Worm (Caenorhabditis elegans) whole organism, L4/young adult: ENCODE results near the gene tex-2.
"Not testable (repeated sequence)": the region's sequence is repeated elsewhere in the genome, so short reads cannot be mapped to it uniquely, and the experiment has no call there.

Source experiments
- W03F9.2 ChIP-seq: fragments of 150-350 bp; optimal IDR thresholded peaks from 2 replicates; lab custom pipeline; 2014; ENCODE audit warnings: missing biosample characterization, missing genetic modification characterization
- dao-5 ChIP-seq: sonication (generic microtip); optimal IDR thresholded peaks from 2 replicates; lab custom pipeline; 2016; ENCODE audit warnings: missing genotype, missing genetic modification characterization, moderate library complexity, missing compliant biosample characterization
- him-1 ChIP-seq: sonication (generic microtip); optimal IDR thresholded peaks from 2 replicates; lab custom pipeline; 2016; ENCODE audit warnings: missing genotype, missing genetic modification reagents, missing genetic modification characterization, missing compliant biosample characterization

The tex-2 gene

ce11 chrII:5899080-5899479, 25.7 kb upstream of the tex-2 start:
- no peak for TF ChIP-seq W03F9.2 (tag; lab: Kevin White, UChicago)
- TF ChIP-seq him-1 (tag; lab: Kevin White, UChicago), result no peak
- TF ChIP-seq dao-5 (tag; lab: Kevin White, UChicago), result no peak

DNA sequence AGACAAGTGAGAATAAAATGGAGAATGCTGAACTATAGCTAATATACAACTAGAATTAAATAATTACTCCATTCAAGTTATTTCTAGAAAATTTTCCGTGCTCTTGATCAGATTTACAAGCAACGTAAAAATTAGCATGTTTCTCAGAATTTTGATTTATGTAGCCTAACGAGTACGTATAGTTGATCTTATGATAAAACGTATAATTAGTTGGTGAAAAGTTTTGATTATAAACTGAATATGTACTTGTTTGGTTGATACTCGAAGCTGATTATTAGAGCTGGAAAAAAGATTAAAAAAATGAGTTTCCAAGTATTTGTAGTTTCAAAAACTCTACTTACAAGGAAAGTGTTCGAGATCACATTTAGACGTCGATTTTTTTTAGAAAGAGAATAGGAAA, 23.1 kb upstream of the tex-2 start:
- no peak for TF ChIP-seq W03F9.2 (tag; lab: Kevin White, UChicago)
- no peak for TF ChIP-seq dao-5 (tag; lab: Kevin White, UChicago)
- no peak for TF ChIP-seq him-1 (tag; lab: Kevin White, UChicago)

ce11 chrII:5895870-5896269, 22.5 kb upstream of the tex-2 start, which contains the start of gene F59G1.4:
Gene F59G1.4, plus strand, starts transcription at chrII:5896170.
- TF ChIP-seq him-1 (tag; lab: Kevin White, UChicago), result no peak
- no peak for TF ChIP-seq W03F9.2 (tag; lab: Kevin White, UChicago)
- no peak for TF ChIP-seq dao-5 (tag; lab: Kevin White, UChicago)

DNA sequence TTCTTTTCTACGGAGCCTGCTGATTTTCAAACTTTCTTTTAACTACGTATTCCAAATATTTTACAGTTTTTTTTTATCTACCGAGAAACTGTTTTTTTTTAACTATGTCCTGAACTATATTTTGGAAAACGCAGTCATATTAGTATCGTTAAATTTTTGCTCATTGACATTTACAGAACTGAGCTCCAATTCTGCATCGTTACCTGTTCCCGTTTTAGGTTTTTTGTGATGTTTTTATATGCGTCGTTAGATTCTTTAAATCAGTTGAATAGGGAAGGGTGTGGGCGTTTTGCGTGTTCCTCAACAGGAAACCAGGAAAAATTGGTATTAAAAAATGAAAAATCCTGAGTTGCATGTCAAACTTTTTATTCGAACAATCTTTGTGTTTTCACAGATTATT, 19.4 kb upstream of the tex-2 start:
- no peak for TF ChIP-seq W03F9.2 (tag; lab: Kevin White, UChicago)
- TF ChIP-seq him-1 (tag; lab: Kevin White, UChicago), result no peak
- no peak for TF ChIP-seq dao-5 (tag; lab: Kevin White, UChicago)

ce11 chrII:5889417-5890139, 16.2 kb upstream of the tex-2 start:
- TF ChIP-seq him-1 (tag; lab: Kevin White, UChicago) (no peak), dao-5 (tag; lab: Kevin White, UChicago) (no peak), W03F9.2 (tag; lab: Kevin White, UChicago) (no peak)

DNA sequence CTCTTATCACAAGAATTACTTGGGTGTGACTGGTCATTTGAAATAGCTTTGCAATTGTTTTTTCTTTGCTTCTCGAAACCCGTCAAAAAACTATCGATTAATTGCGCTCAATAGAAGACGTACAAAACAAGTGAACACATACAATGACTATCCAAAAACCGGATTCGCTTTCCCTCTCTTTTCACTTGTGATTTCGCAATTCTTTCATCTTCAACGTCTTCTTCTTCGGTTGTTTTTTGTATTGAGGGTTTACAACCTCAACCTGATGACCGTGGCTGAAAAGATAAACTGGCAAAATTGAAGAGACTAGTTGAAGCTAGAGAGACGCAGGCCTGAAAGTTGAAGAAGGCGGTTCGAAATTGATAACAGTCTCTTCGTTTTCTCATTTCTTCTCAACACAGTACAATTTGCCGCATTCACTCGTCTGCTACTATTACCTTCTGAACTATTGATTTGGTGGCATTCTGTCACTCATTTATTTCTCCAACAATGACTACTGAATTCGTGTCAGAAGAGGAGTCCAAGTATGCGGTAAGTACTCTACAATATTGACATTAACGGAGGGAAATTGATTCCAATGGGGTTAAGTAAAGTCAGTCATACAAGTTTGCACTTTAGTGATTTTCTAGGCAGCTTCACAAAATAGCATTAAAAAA, 12.7 kb upstream of the tex-2 start:
- TF ChIP-seq dao-5 (tag; lab: Kevin White, UChicago) (no peak), him-1 (tag; lab: Kevin White, UChicago) (no peak), W03F9.2 (tag; lab: Kevin White, UChicago) (no peak)

- TF ChIP-seq him-1 (tag; lab: Kevin White, UChicago), result no peak
- no peak for TF ChIP-seq dao-5 (tag; lab: Kevin White, UChicago)
- TF ChIP-seq W03F9.2 (tag; lab: Kevin White, UChicago), result no peak
Observed at ce11 chrII:5884252-5884651, 10.8 kb upstream of the tex-2 start, which contains the start of gene rfip-1. Gene rfip-1, plus strand, starts transcription at chrII:5884552.

- no peak for TF ChIP-seq him-1 (tag; lab: Kevin White, UChicago)
- no peak for TF ChIP-seq W03F9.2 (tag; lab: Kevin White, UChicago)
- no peak for TF ChIP-seq dao-5 (tag; lab: Kevin White, UChicago)
Observed at ce11 chrII:5880677-5881076, 7.3 kb upstream of the tex-2 start.

DNA sequence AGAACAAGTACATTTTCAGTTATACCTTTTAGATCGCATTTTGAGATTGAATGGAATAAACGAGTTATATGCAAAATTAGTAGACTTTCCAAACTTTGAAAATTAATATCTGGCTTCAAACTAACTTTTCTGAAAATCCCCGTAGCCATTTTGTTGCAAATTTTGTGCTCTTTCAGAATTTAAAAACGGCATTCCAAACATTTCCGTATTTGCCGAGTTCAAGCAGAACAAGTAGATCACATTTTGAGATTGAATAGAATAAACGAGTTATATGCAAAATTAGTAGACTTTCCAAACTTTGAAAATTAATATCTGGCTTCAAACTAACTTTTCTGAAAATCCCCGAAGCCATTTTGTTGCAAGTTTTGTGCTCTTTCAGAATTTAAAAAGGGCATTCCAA, 3.1 kb upstream of the tex-2 start, which contains the start of gene F55C12.2:
Gene F55C12.2 (plus strand): TSS at position 301 of the 400 bp plus-strand sequence.
- not testable (repeated sequence) for TF ChIP-seq W03F9.2, dao-5, him-1 (tag; lab: Kevin White, UChicago)

ce11 chrII:5876053-5876452, 2.6 kb upstream of the tex-2 start, which contains the start of gene F55C12.6:
Gene F55C12.6, minus strand, starts transcription at chrII:5876153.
- no peak for TF ChIP-seq dao-5 (tag; lab: Kevin White, UChicago)
- no peak for TF ChIP-seq him-1 (tag; lab: Kevin White, UChicago)
- TF ChIP-seq W03F9.2 (tag; lab: Kevin White, UChicago), result no peak

DNA sequence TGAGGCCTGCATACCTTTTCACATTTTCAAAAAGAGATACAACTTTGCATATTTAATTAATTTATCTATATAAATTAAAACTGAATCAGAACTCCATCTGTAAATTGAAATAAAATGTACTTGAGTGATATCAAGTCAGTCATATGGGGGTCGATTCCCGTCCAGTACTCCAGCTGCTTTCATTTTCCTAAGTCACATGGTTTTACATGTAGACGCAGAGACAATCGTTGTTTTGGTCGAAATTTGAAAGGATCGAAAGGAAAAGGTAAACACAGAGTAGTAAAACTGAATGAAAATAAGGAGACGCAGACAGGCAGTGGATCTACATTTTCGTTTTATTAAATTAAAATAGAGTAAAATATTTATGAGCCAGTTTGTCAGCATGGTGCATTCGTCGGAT, 716 bp upstream of the tex-2 start:
- no peak for TF ChIP-seq him-1 (tag; lab: Kevin White, UChicago)
- TF ChIP-seq dao-5 (tag; lab: Kevin White, UChicago), result no peak
- TF ChIP-seq W03F9.2 (tag; lab: Kevin White, UChicago), result no peak

ce11 chrII:5872414-5872813, 1.0 kb downstream of the tex-2 start:
- TF ChIP-seq W03F9.2 (tag; lab: Kevin White, UChicago), result no peak
- no peak for TF ChIP-seq him-1 (tag; lab: Kevin White, UChicago)
- no peak for TF ChIP-seq dao-5 (tag; lab: Kevin White, UChicago)

- TF ChIP-seq dao-5 (tag; lab: Kevin White, UChicago) (no peak), him-1 (tag; lab: Kevin White, UChicago) (no peak), W03F9.2 (tag; lab: Kevin White, UChicago) (no peak)
Observed at ce11 chrII:5871508-5871907, 1.9 kb downstream of the tex-2 start.
